Fruit fly (Drosophila melanogaster) whole organism, wandering third instar larva: Measurements from ENCODE around the gene TfIIS.

ENCODE experiments used
- Abd-B ChIP-seq: fragments of >200 bp; optimal IDR thresholded peaks from 2 replicates; lab custom pipeline; 2017; ENCODE audit warnings: missing biosample characterization, missing genetic modification characterization
- CG32264 ChIP-seq: fragments of 200-800 bp; sonication (Bioruptor generic); optimal IDR thresholded peaks from 2 replicates; lab custom pipeline; 2016; ENCODE audit warnings: missing biosample characterization, missing genetic modification characterization
- CG9705 ChIP-seq: fragments of 200-800 bp; sonication (Bioruptor generic); optimal IDR thresholded peaks from 2 replicates; lab custom pipeline; 2018; ENCODE audit warnings: missing biosample characterization, mild to moderate bottlenecking, missing genetic modification characterization
- CrebA ChIP-seq: fragments of 200-800 bp; sonication (Bioruptor generic); optimal IDR thresholded peaks from 2 replicates; lab custom pipeline; 2016; ENCODE audit warnings: missing biosample characterization, mild to moderate bottlenecking, missing genetic modification characterization, borderline replicate concordance
- Dfd ChIP-seq: fragments of >200 bp; optimal IDR thresholded peaks from 2 replicates; lab custom pipeline; 2017; ENCODE audit warnings: missing biosample characterization, missing genetic modification characterization
- HLH106 ChIP-seq: fragments of 200-800 bp; optimal IDR thresholded peaks from 3 replicates; lab custom pipeline; 2019; ENCODE audit warnings: missing biosample characterization, mild to moderate bottlenecking, missing genetic modification characterization, moderate library complexity
- Hnf4 ChIP-seq: fragments of 200-800 bp; sonication (Bioruptor generic); optimal IDR thresholded peaks from 2 replicates; lab custom pipeline; 2016; ENCODE audit warnings: missing biosample characterization, mild to moderate bottlenecking, missing genetic modification characterization
- Hr78 ChIP-seq: fragments of >200 bp; optimal IDR thresholded peaks from 2 replicates; lab custom pipeline; 2017; ENCODE audit warnings: missing biosample characterization, missing genetic modification characterization
- Hr83 ChIP-seq: fragments of 200-300 bp; sonication (Bioruptor generic); optimal IDR thresholded peaks from 2 replicates; lab custom pipeline; 2016; ENCODE audit warnings: missing biosample characterization, mild to moderate bottlenecking, missing genetic modification characterization, moderate library complexity; ENCODE audit not compliant: poor library complexity, severe bottlenecking
- Jra ChIP-seq: sonication (Bioruptor generic); optimal IDR thresholded peaks from 2 replicates; lab custom pipeline; 2016; ENCODE audit warnings: missing biosample characterization, missing genetic modification characterization
- Myc ChIP-seq: fragments of >200 bp; optimal IDR thresholded peaks from 2 replicates; lab custom pipeline; 2017
- N ChIP-seq: fragments of >200 bp; optimal IDR thresholded peaks from 2 replicates; lab custom pipeline; 2018; ENCODE audit warnings: missing biosample characterization, missing external identifiers, missing genetic modification characterization
- OdsH ChIP-seq: fragments of 200-800 bp; sonication (Bioruptor generic); optimal IDR thresholded peaks from 2 replicates; lab custom pipeline; 2016; ENCODE audit warnings: missing biosample characterization, mild to moderate bottlenecking, missing genetic modification characterization
- Rel ChIP-seq, 2 experiments: fragments of 200-800 bp; sonication (Bioruptor generic) in 1 of 2; optimal IDR thresholded peaks; 2 replicates in 1 of 2; 3 replicates in 1 of 2; lab custom pipeline; 2016 to 2019; ENCODE audit warnings: mild to moderate bottlenecking in 2 of 2, missing biosample characterization in 2 of 2, missing genetic modification characterization in 2 of 2, moderate library complexity in 1 of 2
- Vsx2 ChIP-seq: fragments of 200-300, 225-300 bp; sonication (Bioruptor generic); optimal IDR thresholded peaks from 2 replicates; lab custom pipeline; 2018; ENCODE audit warnings: missing biosample characterization, missing genetic modification characterization; ENCODE audit not compliant: partially characterized antibody
- br ChIP-seq: fragments of 200-800 bp; sonication (Bioruptor generic); optimal IDR thresholded peaks from 2 replicates; lab custom pipeline; 2016; ENCODE audit warnings: missing biosample characterization, missing genetic modification characterization
- brk ChIP-seq: fragments of 200-800 bp; sonication (Bioruptor generic); optimal IDR thresholded peaks from 2 replicates; lab custom pipeline; 2016; ENCODE audit warnings: missing biosample characterization, mild to moderate bottlenecking, missing genetic modification characterization
- dl ChIP-seq, 2 experiments: fragments of 175-275, 200-275 bp in 1 of 2; fragments of 200-275 bp in 1 of 2; sonication (Bioruptor generic); optimal IDR thresholded peaks; lab custom pipeline; 2018; ENCODE audit warnings: mild to moderate bottlenecking in 2 of 2, missing biosample characterization in 2 of 2, missing genetic modification characterization in 2 of 2, moderate library complexity in 2 of 2; ENCODE audit not compliant: partially characterized antibody in 2 of 2, insufficient read depth in 1 of 2
- dmrt93B ChIP-seq: fragments of 200-800 bp; sonication (Bioruptor generic); optimal IDR thresholded peaks from 2 replicates; lab custom pipeline; 2018; ENCODE audit warnings: missing biosample characterization, mild to moderate bottlenecking, missing genetic modification characterization
- dsf ChIP-seq: sonication (Bioruptor generic); optimal IDR thresholded peaks from 2 replicates; lab custom pipeline; 2016; ENCODE audit warnings: missing biosample characterization, missing genetic modification characterization, borderline replicate concordance
- ey ChIP-seq: fragments of 200-800 bp; sonication (Bioruptor generic); optimal IDR thresholded peaks from 2 replicates; lab custom pipeline; 2016; ENCODE audit warnings: missing biosample characterization, missing genetic modification characterization
- foxo ChIP-seq, 2 experiments: fragments of 200-800 bp; sonication (Bioruptor generic); optimal IDR thresholded peaks; 2 replicates in 1 of 2; 3 replicates in 1 of 2; lab custom pipeline; 2016 to 2017; ENCODE audit warnings: missing biosample characterization in 2 of 2, missing genetic modification characterization in 2 of 2
- h ChIP-seq: fragments of 200-800 bp; sonication (Bioruptor generic); optimal IDR thresholded peaks from 3 replicates; lab custom pipeline; 2016; ENCODE audit warnings: missing biosample characterization, mild to moderate bottlenecking, missing genetic modification characterization
- jim ChIP-seq: fragments of 175-275, 200-325 bp; sonication (Bioruptor generic); optimal IDR thresholded peaks from 2 replicates; lab custom pipeline; 2016; ENCODE audit warnings: missing biosample characterization, mild to moderate bottlenecking, missing genetic modification characterization
- lola ChIP-seq: fragments of >200 bp; optimal IDR thresholded peaks from 2 replicates; lab custom pipeline; 2017; ENCODE audit warnings: missing biosample characterization, missing genetic modification characterization
- pan ChIP-seq: fragments of >200 bp; optimal IDR thresholded peaks from 2 replicates; lab custom pipeline; 2017
- rgr ChIP-seq: fragments of 200-800 bp; sonication (Bioruptor generic); optimal IDR thresholded peaks from 3 replicates; lab custom pipeline; 2016; ENCODE audit warnings: missing biosample characterization, mild to moderate bottlenecking, missing genetic modification characterization
- sage ChIP-seq: fragments of 200-800 bp; sonication (Bioruptor generic); optimal IDR thresholded peaks from 2 replicates; lab custom pipeline; 2016; ENCODE audit warnings: missing biosample characterization, mild to moderate bottlenecking, missing genetic modification characterization
- sv ChIP-seq: fragments of 200-800 bp; sonication (Bioruptor generic); optimal IDR thresholded peaks from 3 replicates; lab custom pipeline; 2016; ENCODE audit warnings: missing biosample characterization, missing genetic modification characterization
- usp ChIP-seq: fragments of >200 bp; optimal IDR thresholded peaks from 2 replicates; lab custom pipeline; 2017; ENCODE audit warnings: missing biosample characterization, missing genetic modification characterization

Gene TfIIS

dm6 chr2L:15035366-15035765 lies 25.2 kb downstream of the TfIIS start, which contains the start of gene yellow-c:
Gene yellow-c, plus strand, starts transcription at chr2L:15035394.
- TF ChIP-seq foxo (GFP tag; optimal IDR thresholded peaks at IDR 0.05; lab: Kevin White, UChicago) (no peak), Myc (lab: Kevin White, UChicago) (no peak), CG32264 (GFP tag; lab: Kevin White, UChicago) (no peak), CrebA (GFP tag; lab: Kevin White, UChicago) (no peak), usp (GFP tag; lab: Kevin White, UChicago) (no peak), jim (GFP tag; lab: Kevin White, UChicago) (no peak), pan (lab: Kevin White, UChicago) (no peak), lola (no peak), Abd-B (GFP tag; lab: Kevin White, UChicago) (no peak)

dm6 chr2L:15031650-15032049 lies 28.9 kb downstream of the TfIIS start, which contains the start of gene CG31832:
Gene CG31832, minus strand, starts transcription at chr2L:15031750.
- TF ChIP-seq Myc (lab: Kevin White, UChicago) (no peak), Dfd (no peak), Hnf4 (GFP tag; lab: Kevin White, UChicago) (no peak), pan (lab: Kevin White, UChicago) (no peak), CG32264 (GFP tag; lab: Kevin White, UChicago) (no peak), OdsH (GFP tag; lab: Kevin White, UChicago) (no peak), Rel (GFP tag; optimal IDR thresholded peaks at IDR 0.05; lab: Kevin White, UChicago) (no peak), Rel (tag; optimal IDR thresholded peaks at IDR 0.05; lab: Kevin White, UChicago) (no peak), h (GFP tag; lab: Kevin White, UChicago) (no peak), brk (GFP tag; lab: Kevin White, UChicago) (no peak), Abd-B (GFP tag; lab: Kevin White, UChicago) (no peak), ey (no peak), usp (GFP tag; lab: Kevin White, UChicago) (no peak), N (GFP tag; lab: Kevin White, UChicago) (no peak), HLH106 (tag; lab: Kevin White, UChicago) (no peak), dmrt93B (GFP tag; lab: Kevin White, UChicago) (no peak)
- TF ChIP-seq, all 38 proteins: peak for 0

DNA sequence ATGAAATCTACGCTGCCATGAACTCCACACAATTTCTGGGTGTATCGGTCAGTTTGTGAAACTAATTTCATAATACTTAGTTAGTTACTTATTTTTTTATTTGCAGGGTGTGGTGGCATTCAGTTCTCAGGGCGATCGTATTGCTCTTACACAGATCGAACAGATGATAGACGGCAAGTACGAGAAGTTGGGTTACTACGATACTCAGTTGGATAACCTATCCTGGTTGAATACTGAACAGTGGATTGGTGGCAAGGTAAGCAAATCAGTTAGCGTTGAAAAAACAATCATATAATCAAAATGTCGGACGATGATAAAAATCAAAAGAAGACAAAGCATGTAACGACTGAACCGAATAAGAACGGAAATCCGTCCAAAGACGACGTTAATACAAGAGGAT lies 34.0 kb downstream of the TfIIS start, which contains the start of gene CG33310:
TSS of gene CG33310 (plus strand) at position 301 of the 400 bp plus-strand sequence.
- no peak for TF ChIP-seq CG9705
- TF ChIP-seq foxo (GFP tag; optimal IDR thresholded peaks at IDR 0.05; lab: Kevin White, UChicago) = no peak
- no peak for TF ChIP-seq sage (GFP tag; lab: Kevin White, UChicago)
- TF ChIP-seq Dfd = no peak
- TF ChIP-seq Hnf4 (GFP tag; lab: Kevin White, UChicago) = no peak
- TF ChIP-seq brk (GFP tag; lab: Kevin White, UChicago) = no peak
- TF ChIP-seq jim (GFP tag; lab: Kevin White, UChicago) = no peak
- TF ChIP-seq dsf = no peak
- no peak for TF ChIP-seq Rel (GFP tag; optimal IDR thresholded peaks at IDR 0.05; lab: Kevin White, UChicago)
- no peak for TF ChIP-seq Rel (tag; optimal IDR thresholded peaks at IDR 0.05; lab: Kevin White, UChicago)
- TF ChIP-seq br (GFP tag; lab: Kevin White, UChicago) = no peak
- TF ChIP-seq Hr83 = no peak
- TF ChIP-seq dmrt93B (GFP tag; lab: Kevin White, UChicago) = no peak
- TF ChIP-seq CG32264 (GFP tag; lab: Kevin White, UChicago) = no peak

DNA sequence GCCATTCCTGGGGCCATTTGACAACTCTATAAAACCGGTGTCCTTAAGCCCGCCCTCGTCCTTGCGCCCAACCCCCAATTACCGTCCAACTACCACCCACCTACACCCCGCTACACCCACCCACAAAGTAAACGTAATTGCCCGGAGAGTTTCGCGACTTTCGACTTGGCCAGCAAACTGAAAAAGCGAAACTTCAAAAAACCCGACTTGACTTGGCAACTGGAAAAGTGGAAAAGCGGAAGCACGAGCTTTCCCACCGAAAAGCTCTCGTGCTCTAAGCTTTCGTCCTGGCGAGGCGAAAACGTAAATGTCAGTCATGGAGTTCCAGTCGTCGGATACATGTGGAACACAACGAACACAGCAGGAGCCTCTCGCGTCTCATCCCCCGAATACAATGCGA lies 44.5 kb downstream of the TfIIS start, which contains the start of gene GABA-B-R1:
TSS of gene GABA-B-R1 (plus strand) at position 301 of the 400 bp plus-strand sequence.
- TF ChIP-seq Hr83 = no peak
- TF ChIP-seq HLH106 (tag; lab: Kevin White, UChicago) = no peak
- no peak for TF ChIP-seq rgr
- TF ChIP-seq Rel (GFP tag; optimal IDR thresholded peaks at IDR 0.05; lab: Kevin White, UChicago) = no peak
- no peak for TF ChIP-seq Rel (tag; optimal IDR thresholded peaks at IDR 0.05; lab: Kevin White, UChicago)
- no peak for TF ChIP-seq OdsH (GFP tag; lab: Kevin White, UChicago)
- no peak for TF ChIP-seq Abd-B (GFP tag; lab: Kevin White, UChicago)
- no peak for TF ChIP-seq brk (GFP tag; lab: Kevin White, UChicago)
- TF ChIP-seq Dfd = no peak
- no peak for TF ChIP-seq dl (GFP tag; optimal IDR thresholded peaks at IDR 0.05; lab: Kevin White, UChicago; ENCODE audit: insufficient read depth in 1 of 2, partially characterized antibody in 2 of 2)
- TF ChIP-seq pan (lab: Kevin White, UChicago) = no peak
- no peak for TF ChIP-seq Vsx2 (GFP tag; lab: Kevin White, UChicago)
- TF ChIP-seq br (GFP tag; lab: Kevin White, UChicago) = no peak
- no peak for TF ChIP-seq Jra (GFP tag; lab: Kevin White, UChicago)
- no peak for TF ChIP-seq jim (GFP tag; lab: Kevin White, UChicago)
- TF ChIP-seq h (GFP tag; lab: Kevin White, UChicago) = no peak
- TF ChIP-seq dsf = no peak
- no peak for TF ChIP-seq Hr78 (GFP tag; lab: Kevin White, UChicago)
- TF ChIP-seq sv = no peak
